Fruit fly (Drosophila melanogaster) whole organism, embryonic: Measurements from ENCODE around the gene Polr1H.
A peak's percentile ranks its signal among the peaks of the same experiment; 100 is the strongest.

ENCODE experiments used
- Asciz ChIP-seq: fragments of 200-800 bp; sonication (Bioruptor generic); optimal IDR thresholded peaks from 2 replicates; lab custom pipeline; 2017; ENCODE audit warnings: missing biosample characterization, mild to moderate bottlenecking, missing genetic modification characterization, missing genetic modification reagents
- Blimp-1 ChIP-seq: fragments of 200-800 bp; sonication (Bioruptor generic); optimal IDR thresholded peaks from 3 replicates; lab custom pipeline; 2018; ENCODE audit warnings: missing biosample characterization, missing genetic modification characterization, mild to moderate bottlenecking, moderate library complexity, missing genetic modification reagents
- CG10979 ChIP-seq: fragments of 200-800 bp; sonication (Bioruptor generic); optimal IDR thresholded peaks from 2 replicates; lab custom pipeline; 2018; ENCODE audit warnings: missing biosample characterization, mild to moderate bottlenecking, missing genetic modification characterization, moderate library complexity
- CG11085 ChIP-seq: fragments of 200-800 bp; sonication (Bioruptor generic); IDR thresholded peaks from 2 replicates; pipeline ENCODE4 v1.3.6; 2022; ENCODE audit warnings: missing biosample characterization, missing genetic modification characterization
- CG1233 ChIP-seq: fragments of 200-800 bp; sonication (Bioruptor generic); optimal IDR thresholded peaks from 4 replicates; lab custom pipeline; 2018; ENCODE audit warnings: missing biosample characterization, mild to moderate bottlenecking, missing genetic modification characterization
- CG14710 ChIP-seq: fragments of 200-800 bp; sonication (Bioruptor generic); optimal IDR thresholded peaks from 3 replicates; lab custom pipeline; 2019; ENCODE audit warnings: missing biosample characterization, mild to moderate bottlenecking, missing genetic modification characterization, moderate library complexity
- CG15011 ChIP-seq: fragments of 200-800 bp; sonication (Bioruptor generic); optimal IDR thresholded peaks from 3 replicates; lab custom pipeline; 2018; ENCODE audit warnings: missing biosample characterization, mild to moderate bottlenecking, missing genetic modification characterization
- CG15696 ChIP-seq: fragments of 200-800 bp; sonication (Bioruptor generic); optimal IDR thresholded peaks from 2 replicates; lab custom pipeline; 2019; ENCODE audit warnings: missing biosample characterization, mild to moderate bottlenecking, missing genetic modification characterization, moderate library complexity
- CG18262 ChIP-seq: fragments of 200-800 bp; optimal IDR thresholded peaks from 3 replicates; lab custom pipeline; 2019; ENCODE audit warnings: missing biosample characterization, mild to moderate bottlenecking, missing genetic modification characterization, moderate library complexity
- CG18476 ChIP-seq: fragments of 200-800 bp; sonication (Bioruptor generic); optimal IDR thresholded peaks from 2 replicates; lab custom pipeline; 2016; ENCODE audit warnings: missing biosample characterization, mild to moderate bottlenecking, missing genetic modification characterization
- CG18764 ChIP-seq: fragments of 200-800 bp; sonication (Bioruptor generic); optimal IDR thresholded peaks from 3 replicates; lab custom pipeline; 2016; ENCODE audit warnings: missing biosample characterization, missing genetic modification characterization
- CG2678 ChIP-seq: fragments of 200-800 bp; sonication (Bioruptor generic); optimal IDR thresholded peaks from 3 replicates; lab custom pipeline; 2019; ENCODE audit warnings: missing biosample characterization, mild to moderate bottlenecking, missing genetic modification characterization, moderate library complexity
- CG2712 ChIP-seq: fragments of 200-800 bp; optimal IDR thresholded peaks from 3 replicates; lab custom pipeline; 2019; ENCODE audit warnings: missing biosample characterization, mild to moderate bottlenecking, missing genetic modification characterization, moderate library complexity
- CG33557 ChIP-seq: fragments of 200-800 bp; sonication (Bioruptor generic); optimal IDR thresholded peaks from 2 replicates; lab custom pipeline; 2019; ENCODE audit warnings: missing biosample characterization, mild to moderate bottlenecking, missing genetic modification characterization, moderate library complexity
- CG6765 ChIP-seq: fragments of 200-800 bp; sonication (Bioruptor generic); optimal IDR thresholded peaks from 3 replicates; lab custom pipeline; 2017; ENCODE audit warnings: missing biosample characterization, mild to moderate bottlenecking, missing genetic modification characterization
- CG7271 ChIP-seq: fragments of 200-800 bp; sonication (Bioruptor generic); optimal IDR thresholded peaks from 2 replicates; lab custom pipeline; 2018; ENCODE audit warnings: missing biosample characterization, mild to moderate bottlenecking, missing genetic modification characterization, moderate library complexity
- CG7745 ChIP-seq: fragments of 200-800 bp; sonication (Bioruptor generic); optimal IDR thresholded peaks from 2 replicates; lab custom pipeline; 2018; ENCODE audit warnings: missing biosample characterization, mild to moderate bottlenecking, missing genetic modification characterization, moderate library complexity
- CG7987 ChIP-seq: fragments of 200-800 bp; sonication (Bioruptor generic); optimal IDR thresholded peaks from 2 replicates; lab custom pipeline; 2018; ENCODE audit warnings: missing biosample characterization, mild to moderate bottlenecking, missing genetic modification characterization, moderate library complexity
- CG8924 ChIP-seq: fragments of 200-800 bp; optimal IDR thresholded peaks from 3 replicates; lab custom pipeline; 2019; ENCODE audit warnings: missing biosample characterization, mild to moderate bottlenecking, missing genetic modification characterization, moderate library complexity
- CG9727 ChIP-seq: fragments of 200-800 bp; sonication (Bioruptor generic); optimal IDR thresholded peaks from 3 replicates; lab custom pipeline; 2017; ENCODE audit warnings: missing biosample characterization, mild to moderate bottlenecking, missing genetic modification characterization
- D ChIP-seq, 2 experiments: fragments of 200-800 bp in 1 of 2; fragments of >200 bp in 1 of 2; sonication (Bioruptor generic) in 1 of 2; optimal IDR thresholded peaks; 2 replicates in 1 of 2; 3 replicates in 1 of 2; lab custom pipeline; 2017; ENCODE audit warnings: mild to moderate bottlenecking in 1 of 2, missing biosample characterization in 1 of 2, missing genetic modification characterization in 1 of 2, missing genetic modification reagents in 1 of 2
- D19A ChIP-seq: fragments of 200-800 bp; optimal IDR thresholded peaks from 3 replicates; lab custom pipeline; 2019; ENCODE audit warnings: missing biosample characterization, mild to moderate bottlenecking, missing genetic modification characterization, moderate library complexity
- Elba2 ChIP-seq: fragments of 200-800 bp; sonication (Bioruptor generic); optimal IDR thresholded peaks from 3 replicates; lab custom pipeline; 2016; ENCODE audit warnings: missing biosample characterization, missing genetic modification characterization
- Hr51 ChIP-seq, 2 experiments: fragments of 200-800 bp; sonication (Bioruptor generic); optimal IDR thresholded peaks; 2 replicates in 1 of 2; 3 replicates in 1 of 2; lab custom pipeline; 2016 to 2018; ENCODE audit warnings: missing biosample characterization in 2 of 2, missing genetic modification characterization in 2 of 2, mild to moderate bottlenecking in 1 of 2, moderate library complexity in 1 of 2
- Kr ChIP-seq: fragments of 200-800 bp; sonication (Bioruptor generic); optimal IDR thresholded peaks from 2 replicates; lab custom pipeline; 2017; ENCODE audit warnings: missing biosample characterization, mild to moderate bottlenecking, missing genetic modification characterization
- MTF-1 ChIP-seq: fragments of 200-800 bp; sonication (Bioruptor generic); optimal IDR thresholded peaks from 2 replicates; lab custom pipeline; 2018; ENCODE audit warnings: missing biosample characterization, mild to moderate bottlenecking, missing genetic modification characterization, borderline replicate concordance
- Nf-YC ChIP-seq: fragments of 200-800 bp; optimal IDR thresholded peaks from 3 replicates; lab custom pipeline; 2019; ENCODE audit warnings: missing biosample characterization, mild to moderate bottlenecking, missing genetic modification characterization, moderate library complexity
- PHDP ChIP-seq: fragments of 200-800 bp; sonication (Bioruptor generic); optimal IDR thresholded peaks from 3 replicates; lab custom pipeline; 2018; ENCODE audit warnings: missing biosample characterization, mild to moderate bottlenecking, missing genetic modification characterization, moderate library complexity
- Ravus ChIP-seq: fragments of 200-800 bp; sonication (Bioruptor generic); IDR thresholded peaks from 2 replicates; pipeline ENCODE4 v1.3.6; 2022; ENCODE audit warnings: missing biosample characterization, missing genetic modification characterization
- Spps ChIP-seq: fragments of 200-800 bp; sonication (Bioruptor generic); optimal IDR thresholded peaks from 2 replicates; lab custom pipeline; 2018; ENCODE audit warnings: missing biosample characterization, mild to moderate bottlenecking, missing genetic modification characterization
- Xrp1 ChIP-seq: fragments of 200-800 bp; sonication (Bioruptor generic); IDR thresholded peaks from 2 replicates; pipeline ENCODE4 v1.3.6; 2022; ENCODE audit warnings: missing biosample characterization, missing genetic modification characterization
- ac ChIP-seq: fragments of 200-800 bp; sonication (Bioruptor generic); optimal IDR thresholded peaks from 3 replicates; lab custom pipeline; 2017; ENCODE audit warnings: missing biosample characterization, mild to moderate bottlenecking, missing genetic modification characterization
- ap ChIP-seq: fragments of 200-800 bp; sonication (Bioruptor generic); IDR thresholded peaks from 2 replicates; pipeline ENCODE4 v1.3.6; 2022; ENCODE audit warnings: missing biosample characterization, missing genetic modification characterization
- ato ChIP-seq: fragments of 200-800 bp; sonication (Bioruptor generic); IDR thresholded peaks from 2 replicates; pipeline ENCODE4 v1.3.6; 2022; ENCODE audit warnings: missing biosample characterization, missing genetic modification characterization; ENCODE audit not compliant: partially characterized antibody
- chm ChIP-seq: fragments of 200-800 bp; sonication (Bioruptor generic); IDR thresholded peaks from 2 replicates; pipeline ENCODE4 v1.3.6; 2022; ENCODE audit warnings: missing biosample characterization, missing genetic modification characterization
- dmrt11E ChIP-seq: fragments of 200-800 bp; sonication (Bioruptor generic); optimal IDR thresholded peaks from 3 replicates; lab custom pipeline; 2018; ENCODE audit warnings: missing biosample characterization, mild to moderate bottlenecking, missing genetic modification characterization, moderate library complexity
- dmrt99B ChIP-seq: fragments of 200-800 bp; sonication (Bioruptor generic); optimal IDR thresholded peaks from 2 replicates; lab custom pipeline; 2018; ENCODE audit warnings: missing biosample characterization, mild to moderate bottlenecking, missing genetic modification characterization, moderate library complexity
- fd64A ChIP-seq: fragments of 200-800 bp; sonication (Bioruptor generic); optimal IDR thresholded peaks from 3 replicates; lab custom pipeline; 2018; ENCODE audit warnings: missing biosample characterization, mild to moderate bottlenecking, missing genetic modification characterization
- gem ChIP-seq: fragments of 200-800 bp; sonication (Bioruptor generic); optimal IDR thresholded peaks from 2 replicates; lab custom pipeline; 2019; ENCODE audit warnings: missing biosample characterization, mild to moderate bottlenecking, missing genetic modification characterization, moderate library complexity
- lola ChIP-seq, 3 experiments: fragments of >200 bp in 2 of 3; fragments of 200-800 bp in 1 of 3; sonication (Bioruptor generic) in 1 of 3; optimal IDR thresholded peaks; 2 replicates each; lab custom pipeline; 2017 to 2019; ENCODE audit warnings: missing biosample characterization in 3 of 3, missing genetic modification characterization in 3 of 3, mild to moderate bottlenecking in 1 of 3, moderate library complexity in 1 of 3
- nau ChIP-seq: fragments of 200-800 bp; sonication (Bioruptor generic); optimal IDR thresholded peaks from 3 replicates; lab custom pipeline; 2017; ENCODE audit warnings: missing biosample characterization, mild to moderate bottlenecking, missing genetic modification characterization, missing genetic modification reagents
- nerfin-1 ChIP-seq: fragments of 200-800 bp; sonication (Bioruptor generic); optimal IDR thresholded peaks from 3 replicates; lab custom pipeline; 2019; ENCODE audit warnings: missing biosample characterization, mild to moderate bottlenecking, missing genetic modification characterization, moderate library complexity
- sc ChIP-seq, 3 experiments: fragments of >200 bp in 2 of 3; fragments of 200-800 bp in 1 of 3; sonication (Bioruptor generic) in 1 of 3; optimal IDR thresholded peaks; 2 replicates in 2 of 3; 3 replicates in 1 of 3; lab custom pipeline; 2017; ENCODE audit warnings: mild to moderate bottlenecking in 1 of 3, missing biosample characterization in 1 of 3, missing genetic modification characterization in 1 of 3, missing genetic modification reagents in 1 of 3
- sens ChIP-seq: fragments of 200-800 bp; sonication (Bioruptor generic); peaks from one replicate; lab custom pipeline; 2016; ENCODE audit warnings: missing biosample characterization, missing genetic modification characterization
- sisA ChIP-seq: fragments of 200-800 bp; sonication (Bioruptor generic); IDR thresholded peaks from 2 replicates; pipeline ENCODE4 v1.3.6; 2022; ENCODE audit warnings: missing biosample characterization, missing genetic modification characterization
- sqz ChIP-seq: fragments of 200-800 bp; sonication (Bioruptor generic); optimal IDR thresholded peaks from 3 replicates; lab custom pipeline; 2018; ENCODE audit warnings: missing biosample characterization, mild to moderate bottlenecking, missing genetic modification characterization
- trem ChIP-seq: fragments of 200-800 bp; optimal IDR thresholded peaks from 3 replicates; lab custom pipeline; 2019; ENCODE audit warnings: missing biosample characterization, mild to moderate bottlenecking, missing genetic modification characterization, moderate library complexity
- zfh1 ChIP-seq: fragments of 200-800 bp; sonication (Bioruptor generic); IDR thresholded peaks from 3 replicates; pipeline ENCODE4 v1.3.6; 2022; ENCODE audit warnings: missing biosample characterization, missing genetic modification characterization

Polr1H gene

DNA sequence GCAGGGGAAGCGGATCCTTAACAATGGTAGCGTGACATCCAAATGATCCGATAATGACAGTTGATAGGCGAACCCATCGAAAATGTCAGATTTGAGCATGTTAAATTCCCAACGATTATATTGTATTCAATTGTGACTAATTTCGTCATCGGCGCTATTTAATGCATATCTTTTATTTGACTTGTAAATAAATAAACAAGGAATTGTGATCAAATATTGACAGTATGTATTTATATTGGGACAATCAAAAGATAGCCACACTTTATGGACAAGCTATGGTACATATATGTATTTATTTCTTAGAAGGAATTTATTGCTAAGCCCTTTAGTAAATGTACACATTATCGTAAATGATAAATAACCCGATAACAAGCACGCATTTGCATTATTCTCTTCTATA lies 47.5 kb upstream of the Polr1H start (continued):
- peak; percentile 79 for TF ChIP-seq CG14710 (tag; lab: Kevin White, UChicago)
- peak; percentile 30 for TF ChIP-seq sqz (GFP tag; lab: Kevin White, UChicago)
- peak; percentile 31 for TF ChIP-seq CG18262 (tag; lab: Kevin White, UChicago)
- TF ChIP-seq CG18764 = peak; percentile 5
- TF ChIP-seq sc (optimal IDR thresholded peaks at IDR 0.05; lab: Kevin White, UChicago) = no peak
- TF ChIP-seq sc (GFP tag; optimal IDR thresholded peaks at IDR 0.05; lab: Kevin White, UChicago) = no peak
- no peak for TF ChIP-seq D (optimal IDR thresholded peaks at IDR 0.05; lab: Kevin White, UChicago)
- TF ChIP-seq D (GFP tag; optimal IDR thresholded peaks at IDR 0.05; lab: Kevin White, UChicago) = peak; percentile 64
- TF ChIP-seq sisA = no peak
- peak; percentile 22 for TF ChIP-seq CG8924 (tag; lab: Kevin White, UChicago)
- no peak for TF ChIP-seq Ravus (GFP tag; lab: Robert Waterston, UW)
- TF ChIP-seq chm (GFP tag; lab: Robert Waterston, UW) = peak; percentile 35; the same call in 1 of the 2 replicates
- peak; percentile 61 for TF ChIP-seq CG1233
- TF ChIP-seq CG9727 = peak; percentile 56
- TF ChIP-seq Elba2 (GFP tag; lab: Kevin White, UChicago) = no peak
- TF ChIP-seq Spps = peak; percentile 47
- no peak for TF ChIP-seq CG6765 (GFP tag; lab: Kevin White, UChicago)
- TF ChIP-seq Kr (GFP tag; lab: Kevin White, UChicago) = peak; percentile 78
- TF ChIP-seq CG33557 = peak; percentile 70
- TF ChIP-seq nerfin-1 (tag; lab: Kevin White, UChicago) = peak; percentile 7
- TF ChIP-seq ac (GFP tag; lab: Kevin White, UChicago) = peak; percentile 25
- TF ChIP-seq CG11085 (GFP tag; lab: Robert Waterston, UW) = no peak
- peak; percentile 29 for TF ChIP-seq Blimp-1 (GFP tag; lab: Kevin White, UChicago)
- peak; percentile 50 for TF ChIP-seq dmrt11E (tag; lab: Kevin White, UChicago)
- peak; percentile 28 for TF ChIP-seq CG15011 (GFP tag; lab: Kevin White, UChicago)
- peak; percentile 93 for TF ChIP-seq CG15696
- peak; percentile 79 for TF ChIP-seq sens (GFP tag; lab: Kevin White, UChicago)
- peak in 1 of 3 experiments; percentile 41 for TF ChIP-seq lola (GFP tag; optimal IDR thresholded peaks at IDR 0.05; lab: Kevin White, UChicago)
- TF ChIP-seq ap (GFP tag; lab: Robert Waterston, UW) = no peak
- peak; percentile 26 for TF ChIP-seq CG7271
- TF ChIP-seq Nf-YC (tag; lab: Kevin White, UChicago) = no peak
- TF ChIP-seq Xrp1 (GFP tag; lab: Robert Waterston, UW) = peak; percentile 67
- peak; percentile 58 for TF ChIP-seq Asciz (GFP tag; lab: Kevin White, UChicago)
- no peak for TF ChIP-seq CG18476
- peak; percentile 37 for TF ChIP-seq dmrt99B (tag; lab: Kevin White, UChicago)
- TF ChIP-seq fd64A (GFP tag; lab: Kevin White, UChicago) = peak; percentile 36
- peak; percentile 2 for TF ChIP-seq CG7987 (GFP tag; lab: Kevin White, UChicago)
- TF ChIP-seq gem = peak; percentile 15
- TF ChIP-seq CG2678 (tag; lab: Kevin White, UChicago) = peak; percentile 47
- TF ChIP-seq trem (tag; lab: Kevin White, UChicago) = peak; percentile 53
- TF ChIP-seq CG10979 (tag; lab: Kevin White, UChicago) = peak; percentile 55
- peak; percentile 15 for TF ChIP-seq PHDP
- TF ChIP-seq CG2712 (tag; lab: Kevin White, UChicago) = peak; percentile 0
- no peak for TF ChIP-seq Hr51 (GFP tag; optimal IDR thresholded peaks at IDR 0.05; lab: Kevin White, UChicago)
- TF ChIP-seq D19A (tag; lab: Kevin White, UChicago) = peak; percentile 18
- TF ChIP-seq nau (GFP tag; lab: Kevin White, UChicago) = no peak
- TF ChIP-seq CG7745 (tag; lab: Kevin White, UChicago) = peak; percentile 25
- TF ChIP-seq ato (GFP tag; lab: Robert Waterston, UW) = no peak
- peak; percentile 81 for TF ChIP-seq MTF-1
- 0 out of 3 replicates have a peak, but pooled peaks have one; percentile 28 for TF ChIP-seq zfh1 (GFP tag; lab: Robert Waterston, UW)
